Worm (Caenorhabditis elegans) whole organism, midembryonic: Measurements from ENCODE around the gene pri-1.

ENCODE experiments used
- T22C8.4 ChIP-seq: fragments of 200-800 bp; sonication (Bioruptor generic); IDR thresholded peaks from 2 replicates; pipeline ENCODE4 v1.3.6; 2022; ENCODE audit warnings: missing genetic modification characterization, missing compliant biosample characterization
- cog-1 ChIP-seq: sonication (generic microtip); optimal IDR thresholded peaks from 2 replicates; lab custom pipeline; 2016; ENCODE audit warnings: missing genetic modification characterization, missing compliant biosample characterization
- flt-1 ChIP-seq: fragments of 200-800 bp; sonication (Bioruptor generic); IDR thresholded peaks from 2 replicates; pipeline ENCODE4 v1.3.6; 2022; ENCODE audit warnings: missing genetic modification characterization, missing compliant biosample characterization
- klf-2 ChIP-seq: fragments of 200-800 bp; sonication (Bioruptor generic); conservative IDR thresholded peaks from 2 replicates; pipeline ENCODE4 v1.3.6; 2022; ENCODE audit warnings: missing genetic modification reagents, missing genetic modification characterization, missing compliant biosample characterization
- med-1 ChIP-seq: sonication (generic microtip); optimal IDR thresholded peaks from 2 replicates; lab custom pipeline; 2017; ENCODE audit warnings: missing genetic modification characterization, mild to moderate bottlenecking, missing compliant biosample characterization, antibody characterized with exemption, missing genetic modification reagents; ENCODE audit not compliant: insufficient read depth
- ref-1 ChIP-seq: fragments of 200-800 bp; sonication (Bioruptor generic); conservative IDR thresholded peaks from 2 replicates; pipeline ENCODE4 v1.3.6; 2022; ENCODE audit warnings: missing genetic modification reagents, missing genetic modification characterization, missing compliant biosample characterization
- tab-1 ChIP-seq: fragments of 200-800 bp; sonication (Bioruptor generic); IDR thresholded peaks from 2 replicates; pipeline ENCODE4 v1.3.6; 2022; ENCODE audit warnings: missing genetic modification characterization, missing compliant biosample characterization
- ztf-23 ChIP-seq: fragments of 200-800 bp; sonication (Bioruptor generic); IDR thresholded peaks from 2 replicates; pipeline ENCODE4 v1.3.6; 2022; ENCODE audit warnings: missing genetic modification reagents, missing genetic modification characterization, missing compliant biosample characterization
- ztf-29 ChIP-seq: fragments of 200-800 bp; sonication (Bioruptor generic); IDR thresholded peaks from 2 replicates; pipeline ENCODE4 v1.3.6; 2022; ENCODE audit warnings: missing genetic modification reagents, missing genetic modification characterization, missing compliant biosample characterization

ce11 chrIII:9655802-9656201 is 41.7 kb upstream of the pri-1 start, which contains the start of gene C15H7.4:
- no peak for TF ChIP-seq T22C8.4 (GFP tag; lab: Robert Waterston, UW)
- no peak for TF ChIP-seq klf-2 (GFP tag; lab: Robert Waterston, UW)
- no peak for TF ChIP-seq tab-1 (GFP tag; lab: Robert Waterston, UW)
- no peak for TF ChIP-seq ref-1 (GFP tag; lab: Robert Waterston, UW)
- TF ChIP-seq cog-1 (tag; lab: Kevin White, UChicago), result no peak
- TF ChIP-seq ztf-29 (GFP tag; lab: Robert Waterston, UW), result no peak
- no peak for TF ChIP-seq flt-1 (GFP tag; lab: Robert Waterston, UW)
- TF ChIP-seq med-1, result no peak
- TF ChIP-seq ztf-23 (GFP tag; lab: Robert Waterston, UW), result no peak
